Fruit fly (Drosophila melanogaster) whole organism, embryonic: ENCODE results near the gene Cpr30F.

ENCODE experiments used
- B-H2 ChIP-seq: fragments of 200-800 bp; sonication (Bioruptor generic); optimal IDR thresholded peaks from 2 replicates; lab custom pipeline; 2018; ENCODE audit warnings: missing biosample characterization, mild to moderate bottlenecking, missing genetic modification characterization
- Bgb ChIP-seq: fragments of 200-800 bp; sonication (Bioruptor generic); IDR thresholded peaks from 2 replicates; pipeline ENCODE4 v1.3.6; 2022; ENCODE audit warnings: missing biosample characterization, missing genetic modification characterization; ENCODE audit not compliant: partially characterized antibody
- CG10274 ChIP-seq: fragments of 200-800 bp; sonication (Bioruptor generic); optimal IDR thresholded peaks from 3 replicates; lab custom pipeline; 2017; ENCODE audit warnings: missing biosample characterization, mild to moderate bottlenecking, missing genetic modification characterization
- CG10321 ChIP-seq: fragments of 200-800 bp; sonication (Bioruptor generic); IDR thresholded peaks from 2 replicates; pipeline ENCODE4 v1.3.6; 2022; ENCODE audit warnings: missing biosample characterization, missing genetic modification characterization
- CG11504 ChIP-seq: fragments of 200-800 bp; sonication (Bioruptor generic); optimal IDR thresholded peaks from 3 replicates; lab custom pipeline; 2019; ENCODE audit warnings: missing biosample characterization, mild to moderate bottlenecking, missing genetic modification characterization, moderate library complexity
- CG11695 ChIP-seq: fragments of 200-800 bp; sonication (Bioruptor generic); IDR thresholded peaks from 3 replicates; pipeline ENCODE4 v1.3.6; 2022; ENCODE audit warnings: missing biosample characterization, missing genetic modification characterization
- CG12299 ChIP-seq: fragments of 200-800 bp; sonication (Bioruptor generic); optimal IDR thresholded peaks from 2 replicates; lab custom pipeline; 2018; ENCODE audit warnings: missing biosample characterization, mild to moderate bottlenecking, missing genetic modification characterization
- CG13287 ChIP-seq: fragments of 200-800 bp; sonication (Bioruptor generic); IDR thresholded peaks from 2 replicates; pipeline ENCODE4 v1.3.6; 2022; ENCODE audit warnings: missing biosample characterization, missing genetic modification characterization; ENCODE audit not compliant: partially characterized antibody
- CG15269 ChIP-seq: fragments of 200-800 bp; sonication (Bioruptor generic); optimal IDR thresholded peaks from 2 replicates; lab custom pipeline; 2018; ENCODE audit warnings: missing biosample characterization, mild to moderate bottlenecking, missing genetic modification characterization, moderate library complexity
- CG17829 ChIP-seq: fragments of 200-800 bp; optimal IDR thresholded peaks from 2 replicates; lab custom pipeline; 2019; ENCODE audit warnings: missing biosample characterization, mild to moderate bottlenecking, missing genetic modification characterization, moderate library complexity
- CG2199 ChIP-seq: fragments of 200-800 bp; sonication (Bioruptor generic); IDR thresholded peaks from 3 replicates; pipeline ENCODE4 v1.3.6; 2022; ENCODE audit warnings: missing biosample characterization, missing genetic modification characterization
- CG31365 ChIP-seq: fragments of 200-800 bp; sonication (Bioruptor generic); optimal IDR thresholded peaks from 2 replicates; lab custom pipeline; 2018; ENCODE audit warnings: missing biosample characterization, mild to moderate bottlenecking, missing genetic modification characterization
- CG4730 ChIP-seq: fragments of 200-800 bp; sonication (Bioruptor generic); IDR thresholded peaks from 2 replicates; pipeline ENCODE4 v1.3.6; 2022; ENCODE audit warnings: missing biosample characterization, missing genetic modification characterization
- CG6272 ChIP-seq: fragments of 200-800 bp; sonication (Bioruptor generic); IDR thresholded peaks from 2 replicates; pipeline ENCODE4 v1.3.6; 2022; ENCODE audit warnings: missing biosample characterization, missing genetic modification characterization
- CG6689 ChIP-seq: fragments of 200-800 bp; sonication (Bioruptor generic); IDR thresholded peaks from 2 replicates; pipeline ENCODE4 v1.3.6; 2022; ENCODE audit warnings: missing biosample characterization, missing genetic modification characterization
- CG7271 ChIP-seq: fragments of 200-800 bp; sonication (Bioruptor generic); optimal IDR thresholded peaks from 2 replicates; lab custom pipeline; 2018; ENCODE audit warnings: missing biosample characterization, mild to moderate bottlenecking, missing genetic modification characterization, moderate library complexity
- CG8924 ChIP-seq: fragments of 200-800 bp; optimal IDR thresholded peaks from 3 replicates; lab custom pipeline; 2019; ENCODE audit warnings: missing biosample characterization, mild to moderate bottlenecking, missing genetic modification characterization, moderate library complexity
- Dad ChIP-seq: fragments of 200-800 bp; sonication (Bioruptor generic); optimal IDR thresholded peaks from 3 replicates; lab custom pipeline; 2016; ENCODE audit warnings: missing biosample characterization, missing genetic modification characterization
- HLH54F ChIP-seq: fragments of 200-800 bp; sonication (Bioruptor generic); optimal IDR thresholded peaks from 3 replicates; lab custom pipeline; 2016; ENCODE audit warnings: missing biosample characterization, missing genetic modification characterization
- Hmx ChIP-seq: fragments of 200-800 bp; sonication (Bioruptor generic); optimal IDR thresholded peaks from 2 replicates; lab custom pipeline; 2016; ENCODE audit warnings: missing biosample characterization, missing genetic modification characterization
- Hr3 ChIP-seq: fragments of 200-800 bp; sonication (Bioruptor generic); optimal IDR thresholded peaks from 3 replicates; lab custom pipeline; 2016; ENCODE audit warnings: missing biosample characterization, missing genetic modification characterization
- MESR4 ChIP-seq: fragments of 200-800 bp; sonication (Bioruptor generic); optimal IDR thresholded peaks from 2 replicates; lab custom pipeline; 2018; ENCODE audit warnings: missing biosample characterization, mild to moderate bottlenecking, missing genetic modification characterization, moderate library complexity
- Meics ChIP-seq: fragments of 200-800 bp; sonication (Bioruptor generic); optimal IDR thresholded peaks from 2 replicates; lab custom pipeline; 2017; ENCODE audit warnings: missing biosample characterization, mild to moderate bottlenecking, missing genetic modification characterization
- NC2α ChIP-seq: fragments of 200-800 bp; sonication (Bioruptor generic); optimal IDR thresholded peaks from 2 replicates; lab custom pipeline; 2016; ENCODE audit warnings: missing biosample characterization, missing genetic modification characterization
- NK7.1 ChIP-seq: fragments of 200-800 bp; sonication (Bioruptor generic); optimal IDR thresholded peaks from 3 replicates; lab custom pipeline; 2016; ENCODE audit warnings: missing biosample characterization, missing genetic modification characterization
- Nf-YC ChIP-seq: fragments of 200-800 bp; optimal IDR thresholded peaks from 3 replicates; lab custom pipeline; 2019; ENCODE audit warnings: missing biosample characterization, mild to moderate bottlenecking, missing genetic modification characterization, moderate library complexity
- Opbp ChIP-seq: fragments of 200-800 bp; sonication (Bioruptor generic); IDR thresholded peaks from 3 replicates; pipeline ENCODE4 v1.3.6; 2022; ENCODE audit warnings: missing biosample characterization, missing genetic modification characterization; ENCODE audit not compliant: partially characterized antibody
- Sin3A ChIP-seq: fragments of >200 bp; optimal IDR thresholded peaks from 2 replicates; lab custom pipeline; 2018
- Six4 ChIP-seq: fragments of 200-800 bp; sonication (Bioruptor generic); optimal IDR thresholded peaks from 2 replicates; lab custom pipeline; 2016; ENCODE audit warnings: missing biosample characterization, missing genetic modification characterization
- Taf1 ChIP-seq: fragments of 200-800 bp; sonication (Bioruptor generic); IDR thresholded peaks from 2 replicates; pipeline ENCODE4 v1.3.6; 2022; ENCODE audit warnings: missing biosample characterization, missing genetic modification characterization
- Tbp ChIP-seq: fragments of >200 bp; optimal IDR thresholded peaks from 2 replicates; lab custom pipeline; 2018; ENCODE audit warnings: missing biosample characterization, missing genetic modification characterization
- ase ChIP-seq: fragments of 200-800 bp; sonication (Bioruptor generic); IDR thresholded peaks from 3 replicates; pipeline ENCODE4 v1.3.6; 2022; ENCODE audit warnings: missing biosample characterization, missing genetic modification characterization
- bbx ChIP-seq: fragments of 200-800 bp; sonication (Bioruptor generic); IDR thresholded peaks from 2 replicates; pipeline ENCODE4 v1.3.6; 2022; ENCODE audit warnings: missing biosample characterization, missing genetic modification characterization; ENCODE audit not compliant: partially characterized antibody
- cato ChIP-seq: fragments of 200-800 bp; sonication (Bioruptor generic); optimal IDR thresholded peaks from 2 replicates; lab custom pipeline; 2016; ENCODE audit warnings: missing biosample characterization, missing genetic modification characterization, borderline replicate concordance
- chm ChIP-seq: fragments of 200-800 bp; sonication (Bioruptor generic); IDR thresholded peaks from 2 replicates; pipeline ENCODE4 v1.3.6; 2022; ENCODE audit warnings: missing biosample characterization, missing genetic modification characterization
- ci ChIP-seq: fragments of 200-800 bp; sonication (Bioruptor generic); IDR thresholded peaks from 3 replicates; pipeline ENCODE4 v1.3.6; 2022; ENCODE audit warnings: missing biosample characterization, missing genetic modification characterization
- dan ChIP-seq: fragments of 200-800 bp; sonication (Bioruptor generic); IDR thresholded peaks from 2 replicates; pipeline ENCODE4 v1.3.6; 2022; ENCODE audit warnings: missing biosample characterization, missing genetic modification characterization
- dm ChIP-seq: fragments of 200-800 bp; sonication (Bioruptor generic); optimal IDR thresholded peaks from 3 replicates; lab custom pipeline; 2016; ENCODE audit warnings: missing biosample characterization, missing genetic modification characterization
- gcm ChIP-seq: fragments of 200-800 bp; sonication (Bioruptor generic); optimal IDR thresholded peaks from 2 replicates; lab custom pipeline; 2019; ENCODE audit warnings: missing biosample characterization, mild to moderate bottlenecking, missing genetic modification characterization, moderate library complexity
- gsb ChIP-seq: fragments of 200-800 bp; sonication (Bioruptor generic); IDR thresholded peaks from 2 replicates; pipeline ENCODE4 v1.3.6; 2022; ENCODE audit warnings: missing biosample characterization, missing genetic modification characterization
- gsb-n ChIP-seq: fragments of 200-800 bp; sonication (Bioruptor generic); optimal IDR thresholded peaks from 3 replicates; lab custom pipeline; 2018; ENCODE audit warnings: missing biosample characterization, mild to moderate bottlenecking, missing genetic modification characterization
- hb ChIP-seq: fragments of 200-800 bp; sonication (Bioruptor generic); IDR thresholded peaks from 3 replicates; pipeline ENCODE4 v1.3.6; 2022; ENCODE audit warnings: missing biosample characterization, missing genetic modification characterization; ENCODE audit not compliant: partially characterized antibody
- kay ChIP-seq: fragments of 200-800 bp; sonication (Bioruptor generic); optimal IDR thresholded peaks from 2 replicates; lab custom pipeline; 2016; ENCODE audit warnings: missing biosample characterization, missing genetic modification characterization
- ken ChIP-seq: fragments of 200-800 bp; sonication (Bioruptor generic); IDR thresholded peaks from 3 replicates; pipeline ENCODE4 v1.3.6; 2022; ENCODE audit warnings: missing biosample characterization, missing genetic modification characterization
- pum ChIP-seq: fragments of 200-800 bp; sonication (Bioruptor generic); optimal IDR thresholded peaks from 2 replicates; lab custom pipeline; 2016; ENCODE audit warnings: missing biosample characterization, missing genetic modification characterization
- ro ChIP-seq: fragments of 200-800 bp; sonication (Bioruptor generic); IDR thresholded peaks from 2 replicates; pipeline ENCODE4 v1.3.6; 2022; ENCODE audit warnings: missing biosample characterization, missing genetic modification characterization
- sd ChIP-seq: fragments of 200-800 bp; sonication (Bioruptor generic); optimal IDR thresholded peaks from 3 replicates; lab custom pipeline; 2018; ENCODE audit warnings: missing biosample characterization, mild to moderate bottlenecking, missing genetic modification characterization, moderate library complexity
- tio ChIP-seq: fragments of 200-800 bp; sonication (Bioruptor generic); optimal IDR thresholded peaks from 2 replicates; lab custom pipeline; 2017; ENCODE audit warnings: missing biosample characterization, missing genetic modification characterization, inconsistent platforms
- zf30C ChIP-seq: fragments of 200-800 bp; sonication (Bioruptor generic); optimal IDR thresholded peaks from 3 replicates; lab custom pipeline; 2018; ENCODE audit warnings: missing biosample characterization, mild to moderate bottlenecking, missing genetic modification characterization
- zfh1 ChIP-seq: fragments of 200-800 bp; sonication (Bioruptor generic); IDR thresholded peaks from 3 replicates; pipeline ENCODE4 v1.3.6; 2022; ENCODE audit warnings: missing biosample characterization, missing genetic modification characterization

Gene Cpr30F

dm6 chr2L:9956993-9957652, 24.2 kb upstream of the Cpr30F start, which contains the start of the genes CG4658 and CG5846 (continued):
- peak; percentile 48 for TF ChIP-seq dm
- TF ChIP-seq ci (GFP tag; lab: Robert Waterston, UW): peak; percentile 92
- TF ChIP-seq NK7.1 (GFP tag; lab: Kevin White, UChicago): peak; percentile 39
- TF ChIP-seq sd (tag; lab: Kevin White, UChicago): peak; percentile 84
- peak; percentile 41; the same call in 1 of the 2 replicates for TF ChIP-seq CG13287 (GFP tag; lab: Robert Waterston, UW)
- peak; percentile 83 for TF ChIP-seq NC2α (GFP tag; lab: Kevin White, UChicago)
- TF ChIP-seq CG6272 (GFP tag; lab: Robert Waterston, UW): peak; percentile 93
- no peak for TF ChIP-seq Opbp (GFP tag; lab: Robert Waterston, UW)
- TF ChIP-seq chm (GFP tag; lab: Robert Waterston, UW): peak; percentile 94
- peak; percentile 84 for TF ChIP-seq ro
- TF ChIP-seq pum (GFP tag; lab: Kevin White, UChicago): peak; percentile 90
- TF ChIP-seq Tbp (GFP tag; lab: Kevin White, UChicago): no peak
- TF ChIP-seq gsb-n (tag; lab: Kevin White, UChicago): peak; percentile 97
- peak; percentile 25 for TF ChIP-seq zf30C (GFP tag; lab: Kevin White, UChicago)
- peak; percentile 94 for TF ChIP-seq Six4 (GFP tag; lab: Kevin White, UChicago)
- TF ChIP-seq CG2199: peak; percentile 77; the same call in 2 of the 3 replicates
- peak; percentile 85 for TF ChIP-seq Taf1 (GFP tag; lab: Robert Waterston, UW)
- TF ChIP-seq Dad: peak; percentile 17
- no peak for TF ChIP-seq CG31365 (tag; lab: Kevin White, UChicago)
- no peak for TF ChIP-seq Bgb (GFP tag; lab: Robert Waterston, UW)
- peak; percentile 96 for TF ChIP-seq gcm (GFP tag; lab: Kevin White, UChicago)
- TF ChIP-seq cato (GFP tag; lab: Kevin White, UChicago): peak; percentile 91
- TF ChIP-seq zfh1: peak; percentile 96
- TF ChIP-seq Sin3A (lab: Kevin White, UChicago): peak; percentile 18
- peak; percentile 92 for TF ChIP-seq Meics (GFP tag; lab: Kevin White, UChicago)
- peak; percentile 60 for TF ChIP-seq MESR4 (GFP tag; lab: Kevin White, UChicago)
- TF ChIP-seq ken (GFP tag; lab: Robert Waterston, UW): peak; percentile 83
- TF ChIP-seq CG15269 (tag; lab: Kevin White, UChicago): peak; percentile 93
- TF ChIP-seq gsb (GFP tag; lab: Robert Waterston, UW): peak; percentile 80
- TF ChIP-seq Hmx (GFP tag; lab: Kevin White, UChicago): peak; percentile 73
- TF ChIP-seq kay (GFP tag; lab: Kevin White, UChicago): peak; percentile 92
- TF ChIP-seq dan: peak; percentile 50; the same call in 1 of the 2 replicates
- peak; percentile 92 for TF ChIP-seq ase (GFP tag; lab: Robert Waterston, UW)
- peak; percentile 12; the same call in 1 of the 2 replicates for TF ChIP-seq bbx (GFP tag; lab: Robert Waterston, UW)
- peak; percentile 96 for TF ChIP-seq Hr3 (GFP tag; lab: Kevin White, UChicago)
- peak; percentile 62; the same call in 1 of the 2 replicates for TF ChIP-seq CG10321 (GFP tag; lab: Robert Waterston, UW)
- TF ChIP-seq CG8924 (tag; lab: Kevin White, UChicago): peak; percentile 96
- TF ChIP-seq CG7271: peak; percentile 94
- TF ChIP-seq B-H2: peak; percentile 85
- peak; percentile 81 for TF ChIP-seq Nf-YC (tag; lab: Kevin White, UChicago)
- peak; percentile 97 for TF ChIP-seq CG17829 (tag; lab: Kevin White, UChicago)
- peak; percentile 75 for TF ChIP-seq HLH54F (GFP tag; lab: Kevin White, UChicago)
- peak; percentile 96 for TF ChIP-seq CG11695 (GFP tag; lab: Robert Waterston, UW)
- peak; percentile 92 for TF ChIP-seq CG4730 (GFP tag; lab: Robert Waterston, UW)
- TF ChIP-seq CG6689 (GFP tag; lab: Robert Waterston, UW): peak; percentile 97
- peak; percentile 90 for TF ChIP-seq CG12299 (tag; lab: Kevin White, UChicago)
- TF ChIP-seq CG10274: peak; percentile 44
- TF ChIP-seq CG11504 (tag; lab: Kevin White, UChicago): peak; percentile 94
- no peak for TF ChIP-seq hb (GFP tag; lab: Robert Waterston, UW)
- TF ChIP-seq tio (GFP tag; lab: Kevin White, UChicago): peak; percentile 93
